Fruit fly (Drosophila melanogaster) whole organism, prepupa: ENCODE data around the gene Tdrd3.
A peak's percentile ranks its signal among the peaks of the same experiment; 100 is the strongest.

Source experiments
- Blimp-1 ChIP-seq: fragments of 200-800 bp; sonication (Bioruptor generic); optimal IDR thresholded peaks from 3 replicates; lab custom pipeline; 2017; ENCODE audit warnings: missing biosample characterization, missing genetic modification characterization, mild to moderate bottlenecking, moderate library complexity, missing genetic modification reagents
- CG10669 ChIP-seq: fragments of 200-800 bp; sonication (Bioruptor generic); optimal IDR thresholded peaks from 3 replicates; lab custom pipeline; 2018; ENCODE audit warnings: missing biosample characterization, mild to moderate bottlenecking, missing genetic modification characterization, moderate library complexity
- CG11294 ChIP-seq: fragments of 200-800 bp; sonication (Bioruptor generic); IDR thresholded peaks from 2 replicates; pipeline ENCODE4 v1.3.6; 2022; ENCODE audit warnings: missing biosample characterization, missing genetic modification characterization
- CG11762 ChIP-seq: fragments of 200-800 bp; sonication (Bioruptor generic); optimal IDR thresholded peaks from 3 replicates; lab custom pipeline; 2016; ENCODE audit warnings: missing biosample characterization, missing genetic modification characterization; ENCODE audit not compliant: insufficient read depth
- CG11902 ChIP-seq: fragments of 200-800 bp; sonication (Bioruptor generic); optimal IDR thresholded peaks from 3 replicates; lab custom pipeline; 2016; ENCODE audit warnings: missing biosample characterization, missing genetic modification characterization
- CG1621 ChIP-seq: fragments of 200-800 bp; sonication (Bioruptor generic); optimal IDR thresholded peaks from 3 replicates; lab custom pipeline; 2018; ENCODE audit warnings: missing biosample characterization, mild to moderate bottlenecking, missing genetic modification characterization
- CG16779 ChIP-seq: fragments of 200-800 bp; sonication (Bioruptor generic); optimal IDR thresholded peaks from 3 replicates; lab custom pipeline; 2017; ENCODE audit warnings: missing biosample characterization, mild to moderate bottlenecking, missing genetic modification characterization
- CG3032 ChIP-seq: fragments of 200-800 bp; optimal IDR thresholded peaks from 2 replicates; lab custom pipeline; 2019; ENCODE audit warnings: missing biosample characterization, mild to moderate bottlenecking, missing genetic modification characterization, moderate library complexity
- CG31627 ChIP-seq: fragments of 200-800 bp; sonication (Bioruptor generic); optimal IDR thresholded peaks from 3 replicates; lab custom pipeline; 2016; ENCODE audit warnings: missing biosample characterization, missing genetic modification characterization
- CG34406 ChIP-seq: fragments of 200-800 bp; sonication (Bioruptor generic); optimal IDR thresholded peaks from 3 replicates; lab custom pipeline; 2016; ENCODE audit warnings: missing biosample characterization, missing genetic modification characterization
- CG3919 ChIP-seq: fragments of 200-800 bp; sonication (Bioruptor generic); optimal IDR thresholded peaks from 3 replicates; lab custom pipeline; 2016; ENCODE audit warnings: missing biosample characterization, missing genetic modification characterization
- CG4318 ChIP-seq: fragments of 200-800 bp; sonication (Bioruptor generic); optimal IDR thresholded peaks from 3 replicates; lab custom pipeline; 2017; ENCODE audit warnings: missing biosample characterization, mild to moderate bottlenecking, missing genetic modification characterization
- CG6163 ChIP-seq: fragments of 200-800 bp; sonication (Bioruptor generic); IDR thresholded peaks from 3 replicates; pipeline ENCODE4 v1.3.6; 2022; ENCODE audit warnings: missing biosample characterization, missing genetic modification characterization
- CG6276 ChIP-seq: fragments of 200-800 bp; sonication (Bioruptor generic); optimal IDR thresholded peaks from 2 replicates; lab custom pipeline; 2017; ENCODE audit warnings: missing biosample characterization, mild to moderate bottlenecking, missing genetic modification characterization
- CG6808 ChIP-seq: fragments of 200-800 bp; sonication (Bioruptor generic); optimal IDR thresholded peaks from 3 replicates; lab custom pipeline; 2017; ENCODE audit warnings: missing biosample characterization, missing genetic modification characterization, mild to moderate bottlenecking, moderate library complexity, missing genetic modification reagents
- CG7368 ChIP-seq: fragments of 200-800 bp; sonication (Bioruptor generic); optimal IDR thresholded peaks from 3 replicates; lab custom pipeline; 2016; ENCODE audit warnings: missing biosample characterization, missing genetic modification characterization
- CG8119 ChIP-seq: fragments of 200-800 bp; sonication (Bioruptor generic); IDR thresholded peaks from 3 replicates; pipeline ENCODE4 v1.3.6; 2022; ENCODE audit warnings: missing biosample characterization, missing genetic modification characterization
- Eip75B ChIP-seq: fragments of 200-800 bp; sonication (Bioruptor generic); optimal IDR thresholded peaks from 3 replicates; lab custom pipeline; 2016; ENCODE audit warnings: missing biosample characterization, missing genetic modification characterization
- Eip78C ChIP-seq: fragments of 200-800 bp; sonication (Bioruptor generic); peaks from one replicate; lab custom pipeline; 2016; ENCODE audit warnings: missing biosample characterization, missing genetic modification characterization
- Eip93F ChIP-seq: fragments of 200-800 bp; sonication (Bioruptor generic); optimal IDR thresholded peaks from 2 replicates; lab custom pipeline; 2016; ENCODE audit warnings: missing biosample characterization, mild to moderate bottlenecking, missing genetic modification characterization
- Ets96B ChIP-seq: fragments of 200-800 bp; optimal IDR thresholded peaks from 2 replicates; lab custom pipeline; 2019; ENCODE audit warnings: missing biosample characterization, mild to moderate bottlenecking, missing genetic modification characterization, moderate library complexity
- Gug ChIP-seq: fragments of 200-800 bp; sonication (Bioruptor generic); IDR thresholded peaks from 2 replicates; pipeline ENCODE4 v1.3.6; 2022; ENCODE audit warnings: missing biosample characterization, missing genetic modification characterization
- Hr38 ChIP-seq: sonication (Bioruptor generic); optimal IDR thresholded peaks from 2 replicates; lab custom pipeline; 2016; ENCODE audit warnings: missing biosample characterization, missing genetic modification characterization
- Hr39 ChIP-seq: fragments of 200-800 bp; sonication (Bioruptor generic); optimal IDR thresholded peaks from 2 replicates; lab custom pipeline; 2016; ENCODE audit warnings: missing biosample characterization, missing genetic modification characterization
- Hr4 ChIP-seq: fragments of 200-800 bp; sonication (Bioruptor generic); optimal IDR thresholded peaks from 3 replicates; lab custom pipeline; 2016; ENCODE audit warnings: missing biosample characterization, missing genetic modification characterization
- Lpt ChIP-seq: fragments of 200-800 bp; sonication (Bioruptor generic); optimal IDR thresholded peaks from 3 replicates; lab custom pipeline; 2016; ENCODE audit warnings: missing biosample characterization, missing genetic modification characterization
- OdsH ChIP-seq: fragments of 200-800 bp; sonication (Bioruptor generic); optimal IDR thresholded peaks from 3 replicates; lab custom pipeline; 2016; ENCODE audit warnings: missing biosample characterization, missing genetic modification characterization
- Smox ChIP-seq: fragments of 200-800 bp; sonication (Bioruptor generic); optimal IDR thresholded peaks from 3 replicates; lab custom pipeline; 2016; ENCODE audit warnings: missing biosample characterization, missing genetic modification characterization
- Sox102F ChIP-seq: fragments of 200-800 bp; sonication (Bioruptor generic); optimal IDR thresholded peaks from 2 replicates; lab custom pipeline; 2016; ENCODE audit warnings: missing biosample characterization, mild to moderate bottlenecking, missing genetic modification characterization
- Sox15 ChIP-seq: fragments of 200-800 bp; sonication (Bioruptor generic); optimal IDR thresholded peaks from 3 replicates; lab custom pipeline; 2016; ENCODE audit warnings: missing biosample characterization, missing genetic modification characterization
- achi ChIP-seq: fragments of 200-800 bp; sonication (Bioruptor generic); optimal IDR thresholded peaks from 3 replicates; lab custom pipeline; 2016; ENCODE audit warnings: missing biosample characterization, missing genetic modification characterization
- cyc ChIP-seq: fragments of 200-800 bp; sonication (Bioruptor generic); optimal IDR thresholded peaks from 3 replicates; lab custom pipeline; 2016; ENCODE audit warnings: missing biosample characterization, missing genetic modification characterization
- dac ChIP-seq: fragments of 200-800 bp; sonication (Bioruptor generic); optimal IDR thresholded peaks from 2 replicates; lab custom pipeline; 2017; ENCODE audit warnings: missing biosample characterization, mild to moderate bottlenecking, missing genetic modification characterization
- dsx ChIP-seq: fragments of 200-800 bp; optimal IDR thresholded peaks from 3 replicates; lab custom pipeline; 2019; ENCODE audit warnings: missing biosample characterization, mild to moderate bottlenecking, missing genetic modification characterization, moderate library complexity; ENCODE audit not compliant: poor library complexity, severe bottlenecking
- eg ChIP-seq: fragments of 200-800 bp; sonication (Bioruptor generic); IDR thresholded peaks from 3 replicates; pipeline ENCODE4 v1.3.6; 2022; ENCODE audit warnings: missing biosample characterization, missing genetic modification characterization
- esn ChIP-seq: fragments of 200-800 bp; sonication (Bioruptor generic); optimal IDR thresholded peaks from 2 replicates; lab custom pipeline; 2016; ENCODE audit warnings: missing biosample characterization, mild to moderate bottlenecking, missing genetic modification characterization, moderate library complexity
- fd59A ChIP-seq: fragments of 200-800 bp; sonication (Bioruptor generic); optimal IDR thresholded peaks from 2 replicates; lab custom pipeline; 2017; ENCODE audit warnings: missing biosample characterization, mild to moderate bottlenecking, missing genetic modification characterization, missing genetic modification reagents
- fd85E ChIP-seq: fragments of 200-800 bp; sonication (Bioruptor generic); optimal IDR thresholded peaks from 3 replicates; lab custom pipeline; 2016; ENCODE audit warnings: missing biosample characterization, missing genetic modification characterization
- fkh ChIP-seq: fragments of 200-800 bp; sonication (Bioruptor generic); optimal IDR thresholded peaks from 3 replicates; lab custom pipeline; 2017; ENCODE audit warnings: missing biosample characterization, mild to moderate bottlenecking, missing genetic modification characterization, moderate library complexity
- lz ChIP-seq: fragments of 200-800 bp; sonication (Bioruptor generic); optimal IDR thresholded peaks from 3 replicates; lab custom pipeline; 2016; ENCODE audit warnings: missing biosample characterization, missing genetic modification characterization
- spab ChIP-seq: fragments of 200-800 bp; sonication (Bioruptor generic); optimal IDR thresholded peaks from 2 replicates; lab custom pipeline; 2017; ENCODE audit warnings: missing biosample characterization, mild to moderate bottlenecking, missing genetic modification characterization, missing genetic modification reagents
- ss ChIP-seq, 2 experiments: fragments of 200-800 bp; sonication (Bioruptor generic); optimal IDR thresholded peaks; 2 replicates in 1 of 2; 3 replicates in 1 of 2; lab custom pipeline; 2017 to 2018; ENCODE audit warnings: mild to moderate bottlenecking in 2 of 2, missing biosample characterization in 2 of 2, missing genetic modification characterization in 2 of 2, moderate library complexity in 1 of 2
- svp ChIP-seq: fragments of 200-800 bp; sonication (Bioruptor generic); peaks from one replicate; lab custom pipeline; 2016; ENCODE audit warnings: missing biosample characterization, missing genetic modification characterization
- vri ChIP-seq: fragments of 200-800 bp; sonication (Bioruptor generic); optimal IDR thresholded peaks from 3 replicates; lab custom pipeline; 2016; ENCODE audit warnings: missing biosample characterization, mild to moderate bottlenecking, missing genetic modification characterization

The Tdrd3 gene

dm6 chr3L:14755951-14756723, 30.5 kb upstream of the Tdrd3 start (continued):
- TF ChIP-seq CG1621 (tag; lab: Kevin White, UChicago) (peak; percentile 65), spab (GFP tag; lab: Kevin White, UChicago) (peak; percentile 79), CG31627 (GFP tag; lab: Kevin White, UChicago) (peak; percentile 89), Sox15 (peak; percentile 87), CG6276 (GFP tag; lab: Kevin White, UChicago) (peak; percentile 88), Eip75B (GFP tag; lab: Kevin White, UChicago) (peak; percentile 82), fd85E (peak; percentile 54), Sox102F (GFP tag; lab: Kevin White, UChicago) (peak; percentile 56), Eip78C (GFP tag; lab: Kevin White, UChicago) (peak; percentile 98), CG8119 (GFP tag; lab: Robert Waterston, UW) (peak; percentile 89)

dm6 chr3L:14756724-14757463, 29.7 kb upstream of the Tdrd3 start:
- TF ChIP-seq dsx (peak; percentile 64), fd85E (peak; percentile 75), Hr4 (GFP tag; lab: Kevin White, UChicago) (peak; percentile 96), Lpt (GFP tag; lab: Kevin White, UChicago) (peak; percentile 91), Eip93F (GFP tag; lab: Kevin White, UChicago) (peak; percentile 2), Ets96B (tag; lab: Kevin White, UChicago) (peak; percentile 78), Hr38 (peak; percentile 50), Eip78C (GFP tag; lab: Kevin White, UChicago) (peak; percentile 97), Sox102F (GFP tag; lab: Kevin White, UChicago) (peak; percentile 85), vri (GFP tag; lab: Kevin White, UChicago) (peak; percentile 86), OdsH (GFP tag; lab: Kevin White, UChicago) (peak; percentile 93), cyc (GFP tag; lab: Kevin White, UChicago) (peak; percentile 93), CG6276 (GFP tag; lab: Kevin White, UChicago) (peak; percentile 88), Smox (GFP tag; lab: Kevin White, UChicago) (peak; percentile 90), fkh (GFP tag; lab: Kevin White, UChicago) (peak; percentile 81), eg (GFP tag; lab: Robert Waterston, UW) (peak; percentile 96), CG6808 (GFP tag; lab: Kevin White, UChicago) (peak; percentile 76), CG1621 (tag; lab: Kevin White, UChicago) (peak; percentile 80), spab (GFP tag; lab: Kevin White, UChicago) (peak; percentile 68), CG8119 (GFP tag; lab: Robert Waterston, UW) (peak; percentile 95), ss (GFP tag; optimal IDR thresholded peaks at IDR 0.05; lab: Kevin White, UChicago) (peak; percentile 33 to 74), svp (GFP tag; lab: Kevin White, UChicago) (peak; percentile 95), fd59A (GFP tag; lab: Kevin White, UChicago) (peak; percentile 85), CG3032 (peak; percentile 85), achi (peak; percentile 90), CG11902 (GFP tag; lab: Kevin White, UChicago) (peak; percentile 89), CG16779 (tag; lab: Kevin White, UChicago) (peak; percentile 34), lz (peak; percentile 92), CG3919 (GFP tag; lab: Kevin White, UChicago) (peak; percentile 94), CG11294 (GFP tag; lab: Robert Waterston, UW) (peak; percentile 95), esn (GFP tag; lab: Kevin White, UChicago) (peak; percentile 89), CG11762 (peak; percentile 91), CG6163 (GFP tag; lab: Robert Waterston, UW) (peak; percentile 96), Blimp-1 (peak; percentile 56), CG4318 (GFP tag; lab: Kevin White, UChicago) (peak; percentile 93), CG34406 (GFP tag; lab: Kevin White, UChicago) (peak; percentile 89), CG10669 (GFP tag; lab: Kevin White, UChicago) (peak; percentile 83), Sox15 (peak; percentile 93), dac (peak; percentile 93), Hr39 (GFP tag; lab: Kevin White, UChicago) (peak; percentile 94), CG7368 (peak; percentile 91), CG31627 (GFP tag; lab: Kevin White, UChicago) (peak; percentile 94), Gug (GFP tag; lab: Robert Waterston, UW) (peak; percentile 92)
